Fruit fly (Drosophila melanogaster) whole organism, embryonic: ENCODE results near the gene CG4597.

Experiments used
- Ada2b ChIP-seq: fragments of 200-800 bp; sonication (Bioruptor generic); IDR thresholded peaks from 2 replicates; pipeline ENCODE4 v1.3.6; 2022; ENCODE audit warnings: missing biosample characterization, missing genetic modification characterization
- CG1024 ChIP-seq: fragments of 200-800 bp; sonication (Bioruptor generic); IDR thresholded peaks from 2 replicates; pipeline ENCODE4 v1.3.6; 2022; ENCODE audit warnings: missing biosample characterization, missing genetic modification characterization
- CG11696 ChIP-seq: fragments of 200-800 bp; sonication (Bioruptor generic); IDR thresholded peaks from 2 replicates; pipeline ENCODE4 v1.3.6; 2022; ENCODE audit warnings: missing biosample characterization, missing genetic modification characterization
- CG17361 ChIP-seq: fragments of 200-800 bp; sonication (Bioruptor generic); IDR thresholded peaks from 3 replicates; pipeline ENCODE4 v1.3.6; 2022; ENCODE audit warnings: missing biosample characterization, missing genetic modification characterization
- CG18599 ChIP-seq: fragments of 200-800 bp; sonication (Bioruptor generic); optimal IDR thresholded peaks from 3 replicates; lab custom pipeline; 2017; ENCODE audit warnings: missing biosample characterization, missing genetic modification characterization, mild to moderate bottlenecking, moderate library complexity, missing genetic modification reagents
- CG34422 ChIP-seq: fragments of 200-800 bp; sonication (Bioruptor generic); IDR thresholded peaks from 3 replicates; pipeline ENCODE4 v1.3.6; 2022; ENCODE audit warnings: missing biosample characterization, missing genetic modification characterization
- CG6254 ChIP-seq: fragments of 200-800 bp; sonication (Bioruptor generic); optimal IDR thresholded peaks from 3 replicates; lab custom pipeline; 2017; ENCODE audit warnings: mild to moderate bottlenecking, missing biosample characterization, missing genetic modification reagents, missing genetic modification characterization
- CG6683 ChIP-seq: fragments of 200-800 bp; sonication (Bioruptor generic); optimal IDR thresholded peaks from 2 replicates; lab custom pipeline; 2017; ENCODE audit warnings: missing biosample characterization, mild to moderate bottlenecking, missing genetic modification characterization, missing genetic modification reagents
- CG7357 ChIP-seq: fragments of 200-800 bp; sonication (Bioruptor generic); IDR thresholded peaks from 3 replicates; pipeline ENCODE4 v1.3.6; 2022; ENCODE audit warnings: missing biosample characterization, missing genetic modification characterization
- Chrac-16 ChIP-seq: fragments of 200-800 bp; sonication (Bioruptor generic); optimal IDR thresholded peaks from 3 replicates; lab custom pipeline; 2016; ENCODE audit warnings: missing biosample characterization, missing genetic modification characterization
- CrebB ChIP-seq: fragments of 200-800 bp; sonication (Bioruptor generic); optimal IDR thresholded peaks from 3 replicates; lab custom pipeline; 2018; ENCODE audit warnings: missing biosample characterization, mild to moderate bottlenecking, missing genetic modification characterization
- Dek ChIP-seq: fragments of 200-800 bp; sonication (Bioruptor generic); optimal IDR thresholded peaks from 3 replicates; lab custom pipeline; 2019; ENCODE audit warnings: missing biosample characterization, mild to moderate bottlenecking, missing genetic modification characterization, moderate library complexity
- Dfd ChIP-seq, 2 experiments: fragments of >200 bp; optimal IDR thresholded peaks; 2 replicates each; lab custom pipeline; 2017; ENCODE audit warnings: missing biosample characterization in 2 of 2, missing genetic modification characterization in 2 of 2
- Dip3 ChIP-seq: fragments of 200-800 bp; sonication (Bioruptor generic); optimal IDR thresholded peaks from 3 replicates; lab custom pipeline; 2016; ENCODE audit warnings: missing biosample characterization, missing genetic modification characterization
- Ets65A ChIP-seq: fragments of 200-800 bp; sonication (Bioruptor generic); peaks from one replicate; lab custom pipeline; 2016; ENCODE audit warnings: missing biosample characterization, missing genetic modification characterization
- GATAe ChIP-seq: fragments of 200-800 bp; sonication (Bioruptor generic); conservative IDR thresholded peaks from 2 replicates; pipeline ENCODE4 v1.3.6; 2022; ENCODE audit warnings: missing biosample characterization, missing genetic modification characterization
- H2.0 ChIP-seq: fragments of 200-800 bp; sonication (Bioruptor generic); IDR thresholded peaks from 2 replicates; pipeline ENCODE4 v1.3.6; 2022; ENCODE audit warnings: missing biosample characterization, missing genetic modification characterization
- Mad ChIP-seq: fragments of 200-800 bp; sonication (Bioruptor generic); optimal IDR thresholded peaks from 2 replicates; lab custom pipeline; 2016; ENCODE audit warnings: missing biosample characterization, missing genetic modification characterization
- Nf-YA ChIP-seq: fragments of 200-800 bp; sonication (Bioruptor generic); IDR thresholded peaks from 2 replicates; pipeline ENCODE4 v1.3.6; 2022; ENCODE audit warnings: missing biosample characterization, missing genetic modification characterization
- Nf-YB ChIP-seq: fragments of 200-800 bp; sonication (Bioruptor generic); optimal IDR thresholded peaks from 3 replicates; lab custom pipeline; 2019; ENCODE audit warnings: missing biosample characterization, mild to moderate bottlenecking, missing genetic modification characterization, moderate library complexity
- NfI ChIP-seq: fragments of 200-800 bp; sonication (Bioruptor generic); optimal IDR thresholded peaks from 3 replicates; lab custom pipeline; 2018; ENCODE audit warnings: missing biosample characterization, mild to moderate bottlenecking, missing genetic modification characterization, moderate library complexity
- Opbp ChIP-seq: fragments of 200-800 bp; sonication (Bioruptor generic); IDR thresholded peaks from 3 replicates; pipeline ENCODE4 v1.3.6; 2022; ENCODE audit warnings: missing biosample characterization, missing genetic modification characterization; ENCODE audit not compliant: partially characterized antibody
- Ravus ChIP-seq: fragments of 200-800 bp; sonication (Bioruptor generic); IDR thresholded peaks from 2 replicates; pipeline ENCODE4 v1.3.6; 2022; ENCODE audit warnings: missing biosample characterization, missing genetic modification characterization
- Side ChIP-seq: fragments of 200-800 bp; sonication (Bioruptor generic); optimal IDR thresholded peaks from 2 replicates; lab custom pipeline; 2016; ENCODE audit warnings: missing biosample characterization, missing genetic modification characterization
- Trl ChIP-seq, 3 experiments: fragments of >200 bp in 2 of 3; fragments of 200-800 bp in 1 of 3; sonication (Bioruptor generic) in 1 of 3; optimal IDR thresholded peaks; 2 replicates in 1 of 3; 3 replicates in 2 of 3; lab custom pipeline; 2016 to 2017; ENCODE audit warnings: missing biosample characterization in 1 of 3, missing genetic modification characterization in 1 of 3
- abd-A ChIP-seq: fragments of 200-800 bp; sonication (Bioruptor generic); optimal IDR thresholded peaks from 3 replicates; lab custom pipeline; 2019; ENCODE audit warnings: missing biosample characterization, mild to moderate bottlenecking, missing genetic modification characterization, moderate library complexity
- ase ChIP-seq: fragments of 200-800 bp; sonication (Bioruptor generic); IDR thresholded peaks from 3 replicates; pipeline ENCODE4 v1.3.6; 2022; ENCODE audit warnings: missing biosample characterization, missing genetic modification characterization
- fd3F ChIP-seq: fragments of 200-800 bp; sonication (Bioruptor generic); optimal IDR thresholded peaks from 2 replicates; lab custom pipeline; 2018; ENCODE audit warnings: missing biosample characterization, mild to moderate bottlenecking, missing genetic modification characterization, moderate library complexity
- ftz-f1 ChIP-seq: fragments of 200-800 bp; sonication (Bioruptor generic); optimal IDR thresholded peaks from 2 replicates; lab custom pipeline; 2016; ENCODE audit warnings: missing biosample characterization, missing genetic modification characterization
- gce ChIP-seq: fragments of 200-800 bp; sonication (Bioruptor generic); IDR thresholded peaks from 3 replicates; pipeline ENCODE4 v1.3.6; 2022; ENCODE audit warnings: missing biosample characterization, missing genetic modification characterization
- gem ChIP-seq: fragments of 200-800 bp; sonication (Bioruptor generic); optimal IDR thresholded peaks from 2 replicates; lab custom pipeline; 2019; ENCODE audit warnings: missing biosample characterization, mild to moderate bottlenecking, missing genetic modification characterization, moderate library complexity
- gsb ChIP-seq: fragments of 200-800 bp; sonication (Bioruptor generic); IDR thresholded peaks from 2 replicates; pipeline ENCODE4 v1.3.6; 2022; ENCODE audit warnings: missing biosample characterization, missing genetic modification characterization
- her ChIP-seq: fragments of 200-800 bp; sonication (Bioruptor generic); optimal IDR thresholded peaks from 2 replicates; lab custom pipeline; 2016; ENCODE audit warnings: missing biosample characterization, missing genetic modification characterization
- ind ChIP-seq: fragments of 200-800 bp; sonication (Bioruptor generic); optimal IDR thresholded peaks from 3 replicates; lab custom pipeline; 2016; ENCODE audit warnings: missing biosample characterization, missing genetic modification characterization
- lov ChIP-seq, 2 experiments: fragments of 200-800 bp in 1 of 2; fragments of >200 bp in 1 of 2; sonication (Bioruptor generic) in 1 of 2; IDR thresholded peaks in 1 of 2; optimal IDR thresholded peaks in 1 of 2; 2 replicates in 1 of 2; 3 replicates in 1 of 2; pipeline versions ENCODE4 v1.3.6 to Lab custom; 2017 to 2022; ENCODE audit warnings: missing biosample characterization in 1 of 2, missing genetic modification characterization in 1 of 2
- otp ChIP-seq: fragments of 200-800 bp; sonication (Bioruptor generic); IDR thresholded peaks from 3 replicates; pipeline ENCODE4, ENCODE4 v1.3.6; 2022; ENCODE audit warnings: missing biosample characterization, missing genetic modification characterization
- p53 ChIP-seq: fragments of 200-800 bp; sonication (Bioruptor generic); optimal IDR thresholded peaks from 2 replicates; lab custom pipeline; 2016; ENCODE audit warnings: missing biosample characterization, missing genetic modification characterization
- pb ChIP-seq: fragments of 200-800 bp; sonication (Bioruptor generic); optimal IDR thresholded peaks from 3 replicates; lab custom pipeline; 2016; ENCODE audit warnings: missing biosample characterization, missing genetic modification characterization
- peb ChIP-seq: fragments of 200-800 bp; sonication (Bioruptor generic); IDR thresholded peaks from 2 replicates; pipeline ENCODE4 v1.3.6; 2022; ENCODE audit warnings: missing biosample characterization, missing genetic modification characterization
- pnt ChIP-seq: fragments of 200-800 bp; sonication (Bioruptor generic); optimal IDR thresholded peaks from 3 replicates; lab custom pipeline; 2016; ENCODE audit warnings: missing biosample characterization, missing genetic modification characterization
- psq ChIP-seq: fragments of 200-800 bp; sonication (Bioruptor generic); optimal IDR thresholded peaks from 2 replicates; lab custom pipeline; 2017; ENCODE audit warnings: missing biosample characterization, missing genetic modification characterization
- sim ChIP-seq: fragments of 200-800 bp; sonication (Bioruptor generic); IDR thresholded peaks from 2 replicates; pipeline ENCODE4 v1.3.6; 2022; ENCODE audit warnings: missing biosample characterization, missing genetic modification characterization
- sob ChIP-seq: fragments of 200-800 bp; sonication (Bioruptor generic); IDR thresholded peaks from 2 replicates; pipeline ENCODE4 v1.3.6; 2022; ENCODE audit warnings: missing biosample characterization, missing genetic modification characterization
- tgo ChIP-seq: fragments of 200-800 bp; sonication (Bioruptor generic); IDR thresholded peaks from 3 replicates; pipeline ENCODE4 v1.3.6; 2022; ENCODE audit warnings: missing biosample characterization, missing genetic modification characterization
- tll ChIP-seq, 2 experiments: fragments of 200-800 bp in 1 of 2; fragments of >200 bp in 1 of 2; sonication (Bioruptor generic) in 1 of 2; optimal IDR thresholded peaks; 2 replicates each; lab custom pipeline; 2017 to 2019; ENCODE audit warnings: missing biosample characterization in 2 of 2, missing genetic modification characterization in 2 of 2, mild to moderate bottlenecking in 1 of 2, moderate library complexity in 1 of 2
- unc-4 ChIP-seq: fragments of 200-800 bp; sonication (Bioruptor generic); IDR thresholded peaks from 2 replicates; pipeline ENCODE4 v1.3.6; 2022; ENCODE audit warnings: missing biosample characterization, missing genetic modification characterization; ENCODE audit not compliant: partially characterized antibody
- unpg ChIP-seq: fragments of 200-800 bp; sonication (Bioruptor generic); optimal IDR thresholded peaks from 3 replicates; lab custom pipeline; 2018; ENCODE audit warnings: missing biosample characterization, mild to moderate bottlenecking, missing genetic modification characterization, moderate library complexity
- usp ChIP-seq: fragments of >200 bp; optimal IDR thresholded peaks from 2 replicates; lab custom pipeline; 2017; ENCODE audit warnings: missing biosample characterization, missing genetic modification characterization
- vvl ChIP-seq: fragments of 200-800 bp; sonication (Bioruptor generic); IDR thresholded peaks from 2 replicates; pipeline ENCODE4 v1.3.6; 2022; ENCODE audit warnings: missing biosample characterization, missing genetic modification characterization

The CG4597 gene

dm6 chr3L:5154917-5155613, 25.8 kb downstream of the CG4597 start (continued):
- TF ChIP-seq psq (GFP tag; lab: Kevin White, UChicago) (no peak), pnt (GFP tag; lab: Kevin White, UChicago) (peak; percentile 71), CG1024 (GFP tag; lab: Robert Waterston, UW) (peak; percentile 56; the same call in 1 of the 2 replicates), sob (GFP tag; lab: Robert Waterston, UW) (peak; percentile 90), lov (optimal IDR thresholded peaks at IDR 0.05; lab: Kevin White, UChicago) (no peak), lov (GFP tag; IDR thresholded peaks at IDR 0.05; lab: Robert Waterston, UW) (0 out of 3 replicates have a peak, but pooled peaks have one; percentile 35), ftz-f1 (GFP tag; lab: Kevin White, UChicago) (no peak), CG17361 (GFP tag; lab: Robert Waterston, UW) (peak; percentile 44; the same call in 1 of the 3 replicates), CG34422 (no peak; the same call in 2 of the 3 replicates), gce (peak; percentile 70), Opbp (no peak), ase (GFP tag; lab: Robert Waterston, UW) (peak; percentile 80), tgo (GFP tag; lab: Robert Waterston, UW) (peak; percentile 88), Ravus (peak; percentile 45), p53 (GFP tag; lab: Kevin White, UChicago) (peak; percentile 18), CrebB (tag; lab: Kevin White, UChicago) (peak; percentile 56), CG11696 (GFP tag; lab: Robert Waterston, UW) (peak; percentile 76), vvl (GFP tag; lab: Robert Waterston, UW) (no peak; the same call in 1 of the 2 replicates), Dfd (GFP tag; optimal IDR thresholded peaks at IDR 0.05; lab: Kevin White, UChicago) (no peak), ind (peak; percentile 80), H2.0 (GFP tag; lab: Robert Waterston, UW) (peak; percentile 78), otp (GFP tag; lab: Robert Waterston, UW) (no peak), Nf-YB (no peak), CG6254 (GFP tag; lab: Kevin White, UChicago) (peak; percentile 57), unpg (GFP tag; lab: Kevin White, UChicago) (no peak), abd-A (tag; lab: Kevin White, UChicago) (peak; percentile 100), Nf-YA (GFP tag; lab: Robert Waterston, UW) (peak; percentile 52; the same call in 1 of the 2 replicates), her (GFP tag; lab: Kevin White, UChicago) (peak; percentile 79), Ets65A (GFP tag; lab: Kevin White, UChicago) (peak; percentile 93), GATAe (GFP tag; lab: Robert Waterston, UW) (0 out of 2 replicates have a peak, but pooled peaks have one; percentile 41), Chrac-16 (GFP tag; lab: Kevin White, UChicago) (peak; percentile 61), usp (no peak), Trl (optimal IDR thresholded peaks at IDR 0.05; lab: Kevin White, UChicago) (no peak), Trl (GFP tag; optimal IDR thresholded peaks at IDR 0.05; lab: Kevin White, UChicago) (peak; percentile 71), gem (tag; lab: Kevin White, UChicago) (no peak), CG6683 (peak; percentile 76), Dip3 (GFP tag; lab: Kevin White, UChicago) (peak; percentile 59), peb (GFP tag; lab: Robert Waterston, UW) (peak; percentile 58; the same call in 1 of the 2 replicates), sim (GFP tag; lab: Robert Waterston, UW) (0 out of 2 replicates have a peak, but pooled peaks have one; percentile 39), CG18599 (GFP tag; lab: Kevin White, UChicago) (peak; percentile 94), Dek (tag; lab: Kevin White, UChicago) (peak; percentile 81), pb (GFP tag; lab: Kevin White, UChicago) (peak; percentile 65), Ada2b (GFP tag; lab: Robert Waterston, UW) (peak; percentile 84), Mad (GFP tag; lab: Kevin White, UChicago) (no peak), fd3F (GFP tag; lab: Kevin White, UChicago) (peak; percentile 38), gsb (GFP tag; lab: Robert Waterston, UW) (peak; percentile 43; the same call in 1 of the 2 replicates), tll (GFP tag; optimal IDR thresholded peaks at IDR 0.05; lab: Kevin White, UChicago) (no peak), CG7357 (GFP tag; lab: Robert Waterston, UW) (no peak; the same call in 1 of the 3 replicates), unc-4 (GFP tag; lab: Robert Waterston, UW) (no peak), Side (GFP tag; lab: Kevin White, UChicago) (peak; percentile 77), NfI (GFP tag; lab: Kevin White, UChicago) (peak; percentile 61)
